Fruit fly (Drosophila melanogaster) whole organism, embryonic: Measurements from ENCODE around the gene BBS1.

Experiments used
- Abd-B ChIP-seq: fragments of 200-800 bp; sonication (Bioruptor generic); optimal IDR thresholded peaks from 2 replicates; lab custom pipeline; 2018; ENCODE audit warnings: missing biosample characterization, mild to moderate bottlenecking, missing genetic modification characterization, moderate library complexity
- Blimp-1 ChIP-seq: fragments of 200-800 bp; sonication (Bioruptor generic); optimal IDR thresholded peaks from 3 replicates; lab custom pipeline; 2018; ENCODE audit warnings: missing biosample characterization, missing genetic modification characterization, mild to moderate bottlenecking, moderate library complexity, missing genetic modification reagents
- Bteb2 ChIP-seq: fragments of 200-800 bp; sonication (Bioruptor generic); optimal IDR thresholded peaks from 2 replicates; lab custom pipeline; 2016; ENCODE audit warnings: missing biosample characterization, missing genetic modification characterization
- CG10321 ChIP-seq: fragments of 200-800 bp; sonication (Bioruptor generic); IDR thresholded peaks from 2 replicates; pipeline ENCODE4 v1.3.6; 2022; ENCODE audit warnings: missing biosample characterization, missing genetic modification characterization
- CG11085 ChIP-seq: fragments of 200-800 bp; sonication (Bioruptor generic); IDR thresholded peaks from 2 replicates; pipeline ENCODE4 v1.3.6; 2022; ENCODE audit warnings: missing biosample characterization, missing genetic modification characterization
- CG12155 ChIP-seq: fragments of 200-800 bp; sonication (Bioruptor generic); optimal IDR thresholded peaks from 3 replicates; lab custom pipeline; 2016; ENCODE audit warnings: missing biosample characterization, missing genetic modification characterization
- CG12299 ChIP-seq: fragments of 200-800 bp; sonication (Bioruptor generic); optimal IDR thresholded peaks from 2 replicates; lab custom pipeline; 2018; ENCODE audit warnings: missing biosample characterization, mild to moderate bottlenecking, missing genetic modification characterization
- CG12659 ChIP-seq: fragments of 200-800 bp; sonication (Bioruptor generic); optimal IDR thresholded peaks from 3 replicates; lab custom pipeline; 2017; ENCODE audit warnings: mild to moderate bottlenecking, missing biosample characterization, missing genetic modification reagents, missing genetic modification characterization
- CG13123 ChIP-seq: fragments of 200-800 bp; sonication (Bioruptor generic); optimal IDR thresholded peaks from 2 replicates; lab custom pipeline; 2016; ENCODE audit warnings: missing biosample characterization, missing genetic modification characterization
- CG13296 ChIP-seq: fragments of 200-800 bp; sonication (Bioruptor generic); optimal IDR thresholded peaks from 3 replicates; lab custom pipeline; 2018; ENCODE audit warnings: missing biosample characterization, mild to moderate bottlenecking, missing genetic modification characterization
- CG14050 ChIP-seq: fragments of 200-800 bp; sonication (Bioruptor generic); IDR thresholded peaks from 3 replicates; pipeline ENCODE4 v1.3.6; 2022; ENCODE audit warnings: missing biosample characterization, missing genetic modification characterization
- CG15479 ChIP-seq: fragments of 200-800 bp; sonication (Bioruptor generic); optimal IDR thresholded peaks from 3 replicates; lab custom pipeline; 2019; ENCODE audit warnings: missing biosample characterization, mild to moderate bottlenecking, missing genetic modification characterization, moderate library complexity
- CG17186 ChIP-seq: fragments of 200-800 bp; sonication (Bioruptor generic); optimal IDR thresholded peaks from 3 replicates; lab custom pipeline; 2017; ENCODE audit warnings: missing biosample characterization, missing genetic modification reagents, missing genetic modification characterization
- CG17802 ChIP-seq: fragments of 200-800 bp; sonication (Bioruptor generic); optimal IDR thresholded peaks from 2 replicates; lab custom pipeline; 2018; ENCODE audit warnings: missing biosample characterization, mild to moderate bottlenecking, missing genetic modification characterization, moderate library complexity
- CG18619 ChIP-seq: fragments of 200-800 bp; sonication (Bioruptor generic); optimal IDR thresholded peaks from 3 replicates; lab custom pipeline; 2017; ENCODE audit warnings: missing biosample characterization, mild to moderate bottlenecking, missing genetic modification characterization
- CG18764 ChIP-seq: fragments of 200-800 bp; sonication (Bioruptor generic); optimal IDR thresholded peaks from 3 replicates; lab custom pipeline; 2016; ENCODE audit warnings: missing biosample characterization, missing genetic modification characterization
- CG2199 ChIP-seq: fragments of 200-800 bp; sonication (Bioruptor generic); IDR thresholded peaks from 3 replicates; pipeline ENCODE4 v1.3.6; 2022; ENCODE audit warnings: missing biosample characterization, missing genetic modification characterization
- CG5245 ChIP-seq: fragments of 200-800 bp; sonication (Bioruptor generic); optimal IDR thresholded peaks from 3 replicates; lab custom pipeline; 2016; ENCODE audit warnings: missing biosample characterization, missing genetic modification characterization
- CG7271 ChIP-seq: fragments of 200-800 bp; sonication (Bioruptor generic); optimal IDR thresholded peaks from 2 replicates; lab custom pipeline; 2018; ENCODE audit warnings: missing biosample characterization, mild to moderate bottlenecking, missing genetic modification characterization, moderate library complexity
- CG7963 ChIP-seq: fragments of 200-800 bp; sonication (Bioruptor generic); IDR thresholded peaks from 3 replicates; pipeline ENCODE4 v1.3.6; 2022; ENCODE audit warnings: missing biosample characterization, missing genetic modification characterization; ENCODE audit not compliant: partially characterized antibody
- CG8281 ChIP-seq: fragments of 200-800 bp; sonication (Bioruptor generic); optimal IDR thresholded peaks from 2 replicates; lab custom pipeline; 2018; ENCODE audit warnings: missing biosample characterization, mild to moderate bottlenecking, missing genetic modification characterization, moderate library complexity
- CG8924 ChIP-seq: fragments of 200-800 bp; optimal IDR thresholded peaks from 3 replicates; lab custom pipeline; 2019; ENCODE audit warnings: missing biosample characterization, mild to moderate bottlenecking, missing genetic modification characterization, moderate library complexity
- CG9817 ChIP-seq: fragments of 200-800 bp; sonication (Bioruptor generic); optimal IDR thresholded peaks from 2 replicates; lab custom pipeline; 2018; ENCODE audit warnings: missing biosample characterization, mild to moderate bottlenecking, missing genetic modification characterization, moderate library complexity
- CG9876 ChIP-seq: fragments of 200-800 bp; sonication (Bioruptor generic); optimal IDR thresholded peaks from 2 replicates; lab custom pipeline; 2016; ENCODE audit warnings: missing biosample characterization, missing genetic modification characterization
- Dad ChIP-seq: fragments of 200-800 bp; sonication (Bioruptor generic); optimal IDR thresholded peaks from 3 replicates; lab custom pipeline; 2016; ENCODE audit warnings: missing biosample characterization, missing genetic modification characterization
- Dfd ChIP-seq, 2 experiments: fragments of >200 bp; optimal IDR thresholded peaks; 2 replicates each; lab custom pipeline; 2017; ENCODE audit warnings: missing biosample characterization in 2 of 2, missing genetic modification characterization in 2 of 2
- Ets65A ChIP-seq: fragments of 200-800 bp; sonication (Bioruptor generic); peaks from one replicate; lab custom pipeline; 2016; ENCODE audit warnings: missing biosample characterization, missing genetic modification characterization
- H15 ChIP-seq: fragments of 200-800 bp; sonication (Bioruptor generic); IDR thresholded peaks from 3 replicates; pipeline ENCODE4 v1.3.6; 2022; ENCODE audit warnings: missing biosample characterization, missing genetic modification characterization
- Kr ChIP-seq: fragments of 200-800 bp; sonication (Bioruptor generic); optimal IDR thresholded peaks from 2 replicates; lab custom pipeline; 2017; ENCODE audit warnings: missing biosample characterization, mild to moderate bottlenecking, missing genetic modification characterization
- MESR4 ChIP-seq: fragments of 200-800 bp; sonication (Bioruptor generic); optimal IDR thresholded peaks from 2 replicates; lab custom pipeline; 2018; ENCODE audit warnings: missing biosample characterization, mild to moderate bottlenecking, missing genetic modification characterization, moderate library complexity
- Opbp ChIP-seq: fragments of 200-800 bp; sonication (Bioruptor generic); IDR thresholded peaks from 3 replicates; pipeline ENCODE4 v1.3.6; 2022; ENCODE audit warnings: missing biosample characterization, missing genetic modification characterization; ENCODE audit not compliant: partially characterized antibody
- Ptx1 ChIP-seq: fragments of 200-800 bp; sonication (Bioruptor generic); IDR thresholded peaks from 2 replicates; pipeline ENCODE4 v1.3.6; 2022; ENCODE audit warnings: missing biosample characterization, missing genetic modification characterization
- Usf ChIP-seq: fragments of 200-800 bp; sonication (Bioruptor generic); optimal IDR thresholded peaks from 2 replicates; lab custom pipeline; 2017; ENCODE audit warnings: missing genotype, missing biosample characterization, missing genetic modification characterization
- Xrp1 ChIP-seq: fragments of 200-800 bp; sonication (Bioruptor generic); IDR thresholded peaks from 2 replicates; pipeline ENCODE4 v1.3.6; 2022; ENCODE audit warnings: missing biosample characterization, missing genetic modification characterization
- cas ChIP-seq: fragments of 200-800 bp; sonication (Bioruptor generic); IDR thresholded peaks from 2 replicates; pipeline ENCODE4 v1.3.6; 2022; ENCODE audit warnings: missing biosample characterization, missing genetic modification characterization
- danr ChIP-seq: fragments of 200-800 bp; sonication (Bioruptor generic); IDR thresholded peaks from 2 replicates; pipeline ENCODE4 v1.3.6; 2022; ENCODE audit warnings: missing biosample characterization, missing genetic modification characterization
- dm ChIP-seq: fragments of 200-800 bp; sonication (Bioruptor generic); optimal IDR thresholded peaks from 3 replicates; lab custom pipeline; 2016; ENCODE audit warnings: missing biosample characterization, missing genetic modification characterization
- h ChIP-seq: fragments of >200 bp; optimal IDR thresholded peaks from 2 replicates; lab custom pipeline; 2017
- her ChIP-seq: fragments of 200-800 bp; sonication (Bioruptor generic); optimal IDR thresholded peaks from 2 replicates; lab custom pipeline; 2016; ENCODE audit warnings: missing biosample characterization, missing genetic modification characterization
- inv ChIP-seq: fragments of 200-800 bp; sonication (Bioruptor generic); IDR thresholded peaks from 2 replicates; pipeline ENCODE4 v1.3.6; 2022; ENCODE audit warnings: missing biosample characterization, missing genetic modification characterization; ENCODE audit not compliant: partially characterized antibody
- knrl ChIP-seq: fragments of 200-800 bp; sonication (Bioruptor generic); IDR thresholded peaks from 3 replicates; pipeline ENCODE4 v1.3.6; 2022; ENCODE audit warnings: missing biosample characterization, missing genetic modification characterization; ENCODE audit not compliant: partially characterized antibody
- lov ChIP-seq, 2 experiments: fragments of 200-800 bp in 1 of 2; fragments of >200 bp in 1 of 2; sonication (Bioruptor generic) in 1 of 2; IDR thresholded peaks in 1 of 2; optimal IDR thresholded peaks in 1 of 2; 2 replicates in 1 of 2; 3 replicates in 1 of 2; pipeline versions ENCODE4 v1.3.6 to Lab custom; 2017 to 2022; ENCODE audit warnings: missing biosample characterization in 1 of 2, missing genetic modification characterization in 1 of 2
- p53 ChIP-seq: fragments of 200-800 bp; sonication (Bioruptor generic); optimal IDR thresholded peaks from 2 replicates; lab custom pipeline; 2016; ENCODE audit warnings: missing biosample characterization, missing genetic modification characterization
- pnt ChIP-seq: fragments of 200-800 bp; sonication (Bioruptor generic); optimal IDR thresholded peaks from 3 replicates; lab custom pipeline; 2016; ENCODE audit warnings: missing biosample characterization, missing genetic modification characterization
- row ChIP-seq: fragments of 200-800 bp; sonication (Bioruptor generic); IDR thresholded peaks from 3 replicates; pipeline ENCODE4 v1.3.6; 2022; ENCODE audit warnings: missing biosample characterization, missing genetic modification characterization
- shn ChIP-seq: fragments of 200-800 bp; sonication (Bioruptor generic); optimal IDR thresholded peaks from 3 replicates; lab custom pipeline; 2016; ENCODE audit warnings: missing biosample characterization, missing genetic modification characterization
- slbo ChIP-seq: fragments of 200-800 bp; sonication (Bioruptor generic); IDR thresholded peaks from 2 replicates; pipeline ENCODE4 v1.3.6; 2022; ENCODE audit warnings: missing biosample characterization, missing genetic modification characterization
- sob ChIP-seq: fragments of 200-800 bp; sonication (Bioruptor generic); IDR thresholded peaks from 2 replicates; pipeline ENCODE4 v1.3.6; 2022; ENCODE audit warnings: missing biosample characterization, missing genetic modification characterization
- trh ChIP-seq: fragments of 200-800 bp; sonication (Bioruptor generic); optimal IDR thresholded peaks from 2 replicates; lab custom pipeline; 2016; ENCODE audit warnings: missing biosample characterization, missing genetic modification characterization
- ttk ChIP-seq: fragments of 200-800 bp; sonication (Bioruptor generic); IDR thresholded peaks from 2 replicates; pipeline ENCODE4 v2.1.2; 2022; ENCODE audit warnings: missing biosample characterization, missing genetic modification characterization
- vfl ChIP-seq: fragments of 200-800 bp; sonication (Bioruptor generic); optimal IDR thresholded peaks from 2 replicates; lab custom pipeline; 2016; ENCODE audit warnings: missing biosample characterization, missing genetic modification characterization
- wdn ChIP-seq: fragments of 200-800 bp; sonication (Bioruptor generic); IDR thresholded peaks from 2 replicates; pipeline ENCODE4 v1.3.6; 2022; ENCODE audit warnings: missing biosample characterization, missing genetic modification characterization
- wor ChIP-seq: fragments of 200-800 bp; sonication (Bioruptor generic); IDR thresholded peaks from 2 replicates; pipeline ENCODE4 v1.3.6; 2022; ENCODE audit warnings: missing biosample characterization, missing genetic modification characterization

The BBS1 gene

DNA sequence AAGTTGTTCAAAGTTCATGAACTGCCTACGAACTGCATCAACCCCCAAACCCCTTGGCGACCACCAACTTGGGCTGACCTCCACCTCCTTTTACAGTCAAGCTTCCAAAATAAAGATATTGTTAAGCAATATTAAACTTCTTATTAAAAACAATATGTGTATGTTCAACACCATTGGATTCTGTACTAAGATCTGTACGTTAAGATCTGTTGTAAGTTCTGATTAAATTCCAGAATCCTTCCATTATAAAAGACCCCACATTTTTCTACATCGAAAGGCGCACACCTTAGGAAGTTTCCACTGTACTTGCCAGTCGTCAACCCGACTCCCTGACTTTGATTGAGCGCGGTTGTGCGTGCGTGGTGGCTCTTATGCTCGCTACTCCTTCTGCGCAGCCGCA is 12.7 kb upstream of the BBS1 start (continued):
- TF ChIP-seq CG14050 (GFP tag; lab: Robert Waterston, UW) (no peak), trh (GFP tag; lab: Kevin White, UChicago) (no peak), Dad (GFP tag; lab: Kevin White, UChicago) (no peak), CG13123 (no peak), CG18764 (no peak), pnt (GFP tag; lab: Kevin White, UChicago) (no peak), CG17802 (tag; lab: Kevin White, UChicago) (no peak), ttk (GFP tag; lab: Robert Waterston, UW) (no peak), CG10321 (GFP tag; lab: Robert Waterston, UW) (no peak), Bteb2 (GFP tag; lab: Kevin White, UChicago) (no peak), wor (no peak), CG9876 (GFP tag; lab: Kevin White, UChicago) (no peak), vfl (no peak), CG2199 (GFP tag; lab: Robert Waterston, UW) (no peak), Ptx1 (GFP tag; lab: Robert Waterston, UW) (no peak), CG11085 (GFP tag; lab: Robert Waterston, UW) (no peak), shn (no peak), Abd-B (GFP tag; lab: Kevin White, UChicago) (no peak), MESR4 (GFP tag; lab: Kevin White, UChicago) (no peak), CG12299 (tag; lab: Kevin White, UChicago) (no peak), Blimp-1 (no peak), CG13296 (GFP tag; lab: Kevin White, UChicago) (no peak), CG7963 (GFP tag; lab: Robert Waterston, UW) (no peak), CG8924 (tag; lab: Kevin White, UChicago) (no peak), wdn (no peak), sob (GFP tag; lab: Robert Waterston, UW) (no peak), row (GFP tag; lab: Robert Waterston, UW) (peak; percentile 39; the same call in 2 of the 3 replicates), H15 (no peak), slbo (GFP tag; lab: Robert Waterston, UW) (no peak), CG15479 (GFP tag; lab: Kevin White, UChicago) (no peak), CG9817 (no peak), Kr (no peak), Usf (no peak), cas (GFP tag; lab: Robert Waterston, UW) (no peak), CG8281 (tag; lab: Kevin White, UChicago) (no peak), knrl (GFP tag; lab: Robert Waterston, UW) (no peak), her (GFP tag; lab: Kevin White, UChicago) (no peak), Opbp (GFP tag; lab: Robert Waterston, UW) (no peak), CG17186 (GFP tag; lab: Kevin White, UChicago) (no peak), CG5245 (GFP tag; lab: Kevin White, UChicago) (no peak), Ets65A (GFP tag; lab: Kevin White, UChicago) (peak; percentile 35), lov (optimal IDR thresholded peaks at IDR 0.05; lab: Kevin White, UChicago) (no peak), lov (GFP tag; IDR thresholded peaks at IDR 0.05; lab: Robert Waterston, UW) (no peak), Xrp1 (GFP tag; lab: Robert Waterston, UW) (peak; percentile 26; the same call in 1 of the 2 replicates), p53 (GFP tag; lab: Kevin White, UChicago) (no peak), inv (GFP tag; lab: Robert Waterston, UW) (no peak), CG12659 (no peak), Dfd (GFP tag; optimal IDR thresholded peaks at IDR 0.05; lab: Kevin White, UChicago) (no peak), CG18619 (GFP tag; lab: Kevin White, UChicago) (no peak), danr (GFP tag; lab: Robert Waterston, UW) (no peak), h (lab: Kevin White, UChicago) (no peak), dm (GFP tag; lab: Kevin White, UChicago) (no peak), CG12155 (GFP tag; lab: Kevin White, UChicago) (no peak), CG7271 (tag; lab: Kevin White, UChicago) (no peak)
